Fruit fly (Drosophila melanogaster) whole organism, pupa: ENCODE data around the gene CG6409.

Experiments used
- CG10348 ChIP-seq: fragments of 200-800 bp; sonication (Bioruptor generic); IDR thresholded peaks from 2 replicates; pipeline ENCODE4 v1.3.6; 2022; ENCODE audit warnings: missing biosample characterization, missing genetic modification characterization
- CG12605 ChIP-seq: fragments of 200-800 bp; sonication (Bioruptor generic); IDR thresholded peaks from 2 replicates; pipeline ENCODE4 v1.3.6; 2022; ENCODE audit warnings: missing biosample characterization, missing genetic modification characterization
- CG13204 ChIP-seq: fragments of 200-800 bp; sonication (Bioruptor generic); optimal IDR thresholded peaks from 2 replicates; lab custom pipeline; 2018; ENCODE audit warnings: missing biosample characterization, mild to moderate bottlenecking, missing genetic modification characterization, moderate library complexity
- CG14655 ChIP-seq: fragments of 200-800 bp; sonication (Bioruptor generic); optimal IDR thresholded peaks from 3 replicates; lab custom pipeline; 2017; ENCODE audit warnings: mild to moderate bottlenecking, missing biosample characterization, missing genetic modification reagents, missing genetic modification characterization
- CG15710 ChIP-seq: fragments of 200-800 bp; sonication (Bioruptor generic); optimal IDR thresholded peaks from 2 replicates; lab custom pipeline; 2018; ENCODE audit warnings: missing biosample characterization, mild to moderate bottlenecking, missing genetic modification characterization, moderate library complexity
- CG17806 ChIP-seq: fragments of 200-800 bp; sonication (Bioruptor generic); optimal IDR thresholded peaks from 2 replicates; lab custom pipeline; 2018; ENCODE audit warnings: missing biosample characterization, mild to moderate bottlenecking, missing genetic modification characterization, moderate library complexity
- CG32121 ChIP-seq: fragments of 200-800 bp; sonication (Bioruptor generic); IDR thresholded peaks from 2 replicates; pipeline ENCODE4 v1.3.6; 2022; ENCODE audit warnings: missing biosample characterization, missing genetic modification characterization
- CG34367 ChIP-seq: fragments of 200-800 bp; sonication (Bioruptor generic); optimal IDR thresholded peaks from 2 replicates; lab custom pipeline; 2018; ENCODE audit warnings: missing biosample characterization, mild to moderate bottlenecking, missing genetic modification characterization
- CG4496 ChIP-seq: fragments of 200-800 bp; sonication (Bioruptor generic); IDR thresholded peaks from 3 replicates; pipeline ENCODE4 v1.3.6; 2022; ENCODE audit warnings: missing biosample characterization, missing genetic modification characterization
- CG8159 ChIP-seq: fragments of 200-800 bp; sonication (Bioruptor generic); optimal IDR thresholded peaks from 3 replicates; lab custom pipeline; 2018; ENCODE audit warnings: missing biosample characterization, mild to moderate bottlenecking, missing genetic modification characterization, moderate library complexity
- CG8301 ChIP-seq: fragments of 200-800 bp; sonication (Bioruptor generic); optimal IDR thresholded peaks from 2 replicates; lab custom pipeline; 2018; ENCODE audit warnings: missing biosample characterization, mild to moderate bottlenecking, missing genetic modification characterization
- CG9948 ChIP-seq: fragments of 200-800 bp; sonication (Bioruptor generic); optimal IDR thresholded peaks from 2 replicates; lab custom pipeline; 2018; ENCODE audit warnings: missing biosample characterization, mild to moderate bottlenecking, missing genetic modification characterization, moderate library complexity
- D1 ChIP-seq: fragments of 200-800 bp; sonication (Bioruptor generic); optimal IDR thresholded peaks from 2 replicates; lab custom pipeline; 2018; ENCODE audit warnings: missing biosample characterization, mild to moderate bottlenecking, missing genetic modification characterization, moderate library complexity
- EcR ChIP-seq: fragments of 200-800 bp; sonication (Bioruptor generic); optimal IDR thresholded peaks from 3 replicates; lab custom pipeline; 2019; ENCODE audit warnings: missing biosample characterization, missing genetic modification characterization, mild to moderate bottlenecking, moderate library complexity, missing genetic modification reagents
- Ets98B ChIP-seq: fragments of 200-800 bp; sonication (Bioruptor generic); IDR thresholded peaks from 2 replicates; pipeline ENCODE4 v1.3.6; 2022; ENCODE audit warnings: missing biosample characterization, missing genetic modification characterization
- Pif1A ChIP-seq: fragments of 200-800 bp; sonication (Bioruptor generic); optimal IDR thresholded peaks from 3 replicates; lab custom pipeline; 2016; ENCODE audit warnings: missing biosample characterization, missing genetic modification characterization
- Pif1B ChIP-seq: fragments of 200-800 bp; sonication (Bioruptor generic); optimal IDR thresholded peaks from 3 replicates; lab custom pipeline; 2016; ENCODE audit warnings: missing biosample characterization, missing genetic modification characterization
- Snoo ChIP-seq: fragments of 200-800 bp; sonication (Bioruptor generic); optimal IDR thresholded peaks from 3 replicates; lab custom pipeline; 2017; ENCODE audit warnings: missing biosample characterization, mild to moderate bottlenecking, missing genetic modification characterization, inconsistent platforms
- fd96Ca ChIP-seq: fragments of 200-800 bp; sonication (Bioruptor generic); IDR thresholded peaks from 3 replicates; pipeline ENCODE4 v1.3.6; 2022; ENCODE audit warnings: missing biosample characterization, missing genetic modification characterization
- gl ChIP-seq: fragments of 200-800 bp; sonication (Bioruptor generic); optimal IDR thresholded peaks from 2 replicates; lab custom pipeline; 2018; ENCODE audit warnings: missing biosample characterization, mild to moderate bottlenecking, missing genetic modification characterization
- rn ChIP-seq: fragments of 200-800 bp; sonication (Bioruptor generic); IDR thresholded peaks from 2 replicates; pipeline ENCODE4 v1.3.6; 2022; ENCODE audit warnings: missing biosample characterization, missing genetic modification characterization

CG6409 gene

dm6 chr3L:10867380-10867648, 14.9 kb downstream of the CG6409 start:
- TF ChIP-seq CG17806 (tag; lab: Kevin White, UChicago) (no peak), CG9948 (tag; lab: Kevin White, UChicago) (no peak), Snoo (no peak), CG8301 (tag; lab: Kevin White, UChicago) (no peak), CG32121 (no peak), Ets98B (GFP tag; lab: Robert Waterston, UW) (no peak), Pif1A (GFP tag; lab: Kevin White, UChicago) (no peak), CG34367 (tag; lab: Kevin White, UChicago) (no peak), CG15710 (tag; lab: Kevin White, UChicago) (no peak), EcR (no peak), fd96Ca (GFP tag; lab: Robert Waterston, UW) (no peak), CG4496 (GFP tag; lab: Robert Waterston, UW) (no peak), CG14655 (no peak), gl (tag; lab: Kevin White, UChicago) (no peak), rn (GFP tag; lab: Robert Waterston, UW) (no peak), CG13204 (GFP tag; lab: Kevin White, UChicago) (no peak), Pif1B (GFP tag; lab: Kevin White, UChicago) (no peak), CG8159 (tag; lab: Kevin White, UChicago) (no peak), D1 (tag; lab: Kevin White, UChicago) (no peak)

dm6 chr3L:10866633-10867379, 15.4 kb downstream of the CG6409 start:
- TF ChIP-seq CG8301 (tag; lab: Kevin White, UChicago), result no peak
- TF ChIP-seq gl (tag; lab: Kevin White, UChicago), result no peak
- TF ChIP-seq CG9948 (tag; lab: Kevin White, UChicago), result no peak
- no peak for TF ChIP-seq Ets98B (GFP tag; lab: Robert Waterston, UW)
- TF ChIP-seq CG17806 (tag; lab: Kevin White, UChicago), result no peak
- TF ChIP-seq EcR, result no peak
- no peak for TF ChIP-seq CG4496 (GFP tag; lab: Robert Waterston, UW)
- no peak for TF ChIP-seq CG14655
- TF ChIP-seq CG8159 (tag; lab: Kevin White, UChicago), result no peak
- no peak for TF ChIP-seq CG10348 (GFP tag; lab: Robert Waterston, UW)
- TF ChIP-seq Snoo, result no peak
- no peak for TF ChIP-seq Pif1B (GFP tag; lab: Kevin White, UChicago)
- no peak for TF ChIP-seq CG34367 (tag; lab: Kevin White, UChicago)
- TF ChIP-seq D1 (tag; lab: Kevin White, UChicago), result no peak
- no peak for TF ChIP-seq CG13204 (GFP tag; lab: Kevin White, UChicago)
- no peak for TF ChIP-seq Pif1A (GFP tag; lab: Kevin White, UChicago)
- no peak for TF ChIP-seq CG15710 (tag; lab: Kevin White, UChicago)

- 0 out of 2 replicates have a peak, but pooled peaks have one; percentile 19 for TF ChIP-seq Ets98B (GFP tag; lab: Robert Waterston, UW)
- TF ChIP-seq Pif1B (GFP tag; lab: Kevin White, UChicago), result no peak
- no peak for TF ChIP-seq CG12605 (GFP tag; lab: Robert Waterston, UW)
- no peak for TF ChIP-seq EcR
- no peak for TF ChIP-seq CG14655
- TF ChIP-seq Snoo, result no peak
- TF ChIP-seq CG8301 (tag; lab: Kevin White, UChicago), result no peak
- peak; percentile 26; the same call in 1 of the 2 replicates for TF ChIP-seq CG32121
- no peak for TF ChIP-seq D1 (tag; lab: Kevin White, UChicago)
- TF ChIP-seq CG4496 (GFP tag; lab: Robert Waterston, UW), result no peak
- TF ChIP-seq, all 21 proteins: peak for 2
Observed at dm6 chr3L:10863925-10864324, 18.3 kb downstream of the CG6409 start.

dm6 chr3L:10862544-10863474, 19.4 kb downstream of the CG6409 start:
- TF ChIP-seq CG8159 (tag; lab: Kevin White, UChicago) (no peak), CG9948 (tag; lab: Kevin White, UChicago) (no peak), Pif1A (GFP tag; lab: Kevin White, UChicago) (no peak), CG14655 (no peak), Snoo (no peak), gl (tag; lab: Kevin White, UChicago) (no peak), CG4496 (GFP tag; lab: Robert Waterston, UW) (no peak), CG15710 (tag; lab: Kevin White, UChicago) (no peak), CG8301 (tag; lab: Kevin White, UChicago) (no peak), fd96Ca (GFP tag; lab: Robert Waterston, UW) (no peak), CG32121 (no peak), rn (GFP tag; lab: Robert Waterston, UW) (no peak), CG13204 (GFP tag; lab: Kevin White, UChicago) (no peak), CG12605 (GFP tag; lab: Robert Waterston, UW) (no peak)
